Worm (Caenorhabditis elegans) whole organism, L3 larva: Measurements from ENCODE around the gene cit-1.2.

Experiments used
- R02D3.7 ChIP-seq: fragments of 150-350 bp; optimal IDR thresholded peaks from 2 replicates; lab custom pipeline; 2014; ENCODE audit warnings: missing biosample characterization, missing genetic modification characterization
- ZK546.5 ChIP-seq: sonication (generic microtip); optimal IDR thresholded peaks from 2 replicates; lab custom pipeline; 2017; ENCODE audit warnings: missing biosample characterization, missing genetic modification characterization
- aly-2 ChIP-seq: fragments of 150-350 bp; optimal IDR thresholded peaks from 2 replicates; lab custom pipeline; 2014; ENCODE audit warnings: missing biosample characterization, missing genetic modification characterization
- ceh-82 ChIP-seq: fragments of 150-350 bp; optimal IDR thresholded peaks from 2 replicates; lab custom pipeline; 2014; ENCODE audit warnings: missing biosample characterization, missing genetic modification characterization
- ceh-9 ChIP-seq: sonication (generic microtip); optimal IDR thresholded peaks from 2 replicates; lab custom pipeline; 2018; ENCODE audit warnings: missing biosample characterization, missing genetic modification characterization
- daf-12 ChIP-seq: fragments of 150-350 bp; optimal IDR thresholded peaks from 2 replicates; lab custom pipeline; 2014; ENCODE audit warnings: missing biosample characterization, missing genetic modification reagents, missing genetic modification characterization
- elt-1 ChIP-seq: fragments of 150-350 bp; optimal IDR thresholded peaks from 2 replicates; lab custom pipeline; 2014; ENCODE audit warnings: missing biosample characterization, missing genetic modification characterization
- elt-2 ChIP-seq: sonication (generic microtip); optimal IDR thresholded peaks from 2 replicates; lab custom pipeline; 2016; ENCODE audit warnings: missing genetic modification reagents, mild to moderate bottlenecking, missing genetic modification characterization, missing compliant biosample characterization
- fkh-10 ChIP-seq: sonication (generic microtip); optimal IDR thresholded peaks from 2 replicates; lab custom pipeline; 2017; ENCODE audit warnings: missing biosample characterization, missing genetic modification reagents, missing genetic modification characterization
- fos-1 ChIP-seq: fragments of 150-350 bp; optimal IDR thresholded peaks from 2 replicates; lab custom pipeline; 2014; ENCODE audit warnings: missing biosample characterization, missing genetic modification characterization
- nhr-12 ChIP-seq: fragments of 150-350 bp; optimal IDR thresholded peaks from 2 replicates; lab custom pipeline; 2014; ENCODE audit warnings: missing biosample characterization, missing genetic modification characterization
- snpc-4 ChIP-seq: fragments of 150-350 bp; optimal IDR thresholded peaks from 2 replicates; lab custom pipeline; 2014; ENCODE audit warnings: missing biosample characterization, missing genetic modification characterization
- zag-1 ChIP-seq: fragments of 150-350 bp; optimal IDR thresholded peaks from 2 replicates; lab custom pipeline; 2014; ENCODE audit warnings: missing biosample characterization, missing genetic modification characterization
- ztf-11 ChIP-seq: fragments of 150-350 bp; optimal IDR thresholded peaks from 2 replicates; lab custom pipeline; 2014; ENCODE audit warnings: missing biosample characterization, missing genetic modification characterization

ce11 chrIII:7972061-7972460, 38.5 kb upstream of the cit-1.2 start, which contains the start of gene F54H12.5:
- TF ChIP-seq nhr-12 (tag; lab: Kevin White, UChicago) (no peak), ztf-11 (tag; lab: Kevin White, UChicago) (no peak), ZK546.5 (no peak), fos-1 (tag; lab: Kevin White, UChicago) (no peak), R02D3.7 (tag; lab: Kevin White, UChicago) (no peak), elt-2 (no peak), aly-2 (tag; lab: Kevin White, UChicago) (no peak), zag-1 (tag; lab: Kevin White, UChicago) (no peak), daf-12 (tag; lab: Kevin White, UChicago) (no peak), ceh-9 (no peak), ceh-82 (tag; lab: Kevin White, UChicago) (no peak), snpc-4 (tag; lab: Kevin White, UChicago) (no peak), fkh-10 (no peak), elt-1 (no peak)
